6 worm cellular contexts compared by ENCODE assay signal in the genomic region with DNA sequence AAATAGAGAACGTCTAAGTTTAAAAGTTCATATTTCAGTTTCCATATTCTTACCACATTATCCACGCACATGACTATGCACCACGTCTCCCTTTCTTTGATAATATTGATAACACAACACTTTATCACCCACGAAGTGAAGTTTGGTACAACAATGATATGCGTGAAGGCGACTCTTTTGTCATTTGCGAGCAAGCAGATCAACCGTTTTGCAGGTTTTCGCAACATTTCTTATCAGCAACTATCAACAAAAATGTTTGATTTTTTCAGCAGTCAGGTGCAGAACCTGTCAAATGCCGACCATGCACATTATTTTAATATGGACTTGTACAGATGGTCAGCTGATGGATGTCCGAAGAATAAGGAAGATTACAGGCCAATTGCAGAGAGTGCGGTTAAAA.
A peak's percentile ranks its signal among the peaks of the same experiment; 100 is the strongest.
TF ChIP-seq lines count a peak whose summit lies in the region.

No protein-coding gene starts in this region.

TF ChIP-seq in whole organism, L1 larva, 84 proteins besides CTCF, POLR2A, EP300 and RAD21 (continues in another document):
- TF ChIP-seq elt-3 (tag; optimal IDR thresholded peaks at IDR 0.05; lab: Kevin White, UChicago) (no peak), mdl-1 (tag; optimal IDR thresholded peaks at IDR 0.05; lab: Kevin White, UChicago) (peak in 1 of 2 experiments; percentile 40), fkh-4 (tag; optimal IDR thresholded peaks at IDR 0.05; lab: Kevin White, UChicago; ENCODE audit: borderline replicate concordance) (no peak), C34B4.2 (tag; optimal IDR thresholded peaks at IDR 0.05; lab: Kevin White, UChicago) (no peak), nhr-28 (tag; optimal IDR thresholded peaks at IDR 0.05; lab: Kevin White, UChicago) (no peak), fkh-8 (tag; optimal IDR thresholded peaks at IDR 0.05; lab: Kevin White, UChicago) (no peak), ama-1 (optimal IDR thresholded peaks at IDR 0.05; lab: Kevin White, UChicago) (no peak), rnt-1 (tag; optimal IDR thresholded peaks at IDR 0.05; lab: Kevin White, UChicago) (no peak), ets-5 (GFP tag; IDR thresholded peaks at IDR 0.05; lab: Robert Waterston, UW) (no peak), lin-14 (GFP tag; optimal IDR thresholded peaks at IDR 0.05; lab: Kevin White, UChicago) (peak; percentile 28), isw-1 (GFP tag; IDR thresholded peaks at IDR 0.05; lab: Robert Waterston, UW) (no peak), tbx-2 (tag; optimal IDR thresholded peaks at IDR 0.05; lab: Kevin White, UChicago) (no peak), nhr-20 (tag; optimal IDR thresholded peaks at IDR 0.05; lab: Kevin White, UChicago) (peak; percentile 15), swsn-7 (tag; optimal IDR thresholded peaks at IDR 0.05; lab: Kevin White, UChicago) (no peak), nhr-237 (tag; optimal IDR thresholded peaks at IDR 0.05; lab: Kevin White, UChicago) (no peak)

TF ChIP-seq in whole organism, L2 larva, 48 proteins besides CTCF, POLR2A, EP300 and RAD21 (continues in another document):
- peak; percentile 87 for TF ChIP-seq crh-2 (tag; optimal IDR thresholded peaks at IDR 0.05; lab: Kevin White, UChicago)
- no peak for TF ChIP-seq nhr-21 (tag; optimal IDR thresholded peaks at IDR 0.05; lab: Kevin White, UChicago)
- TF ChIP-seq nhr-11 (tag; optimal IDR thresholded peaks at IDR 0.05; lab: Kevin White, UChicago), result no peak
- TF ChIP-seq lin-39 (tag; optimal IDR thresholded peaks at IDR 0.05; lab: Kevin White, UChicago), result no peak
- no peak for TF ChIP-seq ztf-4 (tag; optimal IDR thresholded peaks at IDR 0.05; lab: Kevin White, UChicago)
- no peak for TF ChIP-seq lsy-2 (tag; optimal IDR thresholded peaks at IDR 0.05; lab: Kevin White, UChicago)
- TF ChIP-seq nhr-237 (tag; optimal IDR thresholded peaks at IDR 0.05; lab: Kevin White, UChicago), result no peak
- peak; percentile 44 for TF ChIP-seq gmeb-1 (tag; optimal IDR thresholded peaks at IDR 0.05; lab: Kevin White, UChicago)
- peak; percentile 72 for TF ChIP-seq sma-9 (GFP tag; optimal IDR thresholded peaks at IDR 0.05; lab: Kevin White, UChicago)
- no peak for TF ChIP-seq sma-9 (tag; optimal IDR thresholded peaks at IDR 0.05; lab: Kevin White, UChicago)
- TF ChIP-seq mdl-1 (tag; optimal IDR thresholded peaks at IDR 0.05; lab: Kevin White, UChicago), result no peak
- TF ChIP-seq blmp-1 (tag; optimal IDR thresholded peaks at IDR 0.05; lab: Kevin White, UChicago; ENCODE audit: insufficient read depth), result no peak
- TF ChIP-seq sma-3 (GFP tag; optimal IDR thresholded peaks at IDR 0.05; lab: Kevin White, UChicago), result peak; percentile 34
- no peak for TF ChIP-seq sem-4 (tag; optimal IDR thresholded peaks at IDR 0.05; lab: Kevin White, UChicago)
- no peak for TF ChIP-seq C34F6.9 (tag; optimal IDR thresholded peaks at IDR 0.05; lab: Kevin White, UChicago)

TF ChIP-seq in whole organism, L3 larva, 47 proteins besides CTCF, POLR2A, EP300 and RAD21:
- TF ChIP-seq pqm-1 (tag; optimal IDR thresholded peaks at IDR 0.05; lab: Kevin White, UChicago), result peak; percentile 99
- TF ChIP-seq fkh-2 (tag; optimal IDR thresholded peaks at IDR 0.05; lab: Kevin White, UChicago), result no peak
- TF ChIP-seq egl-27 (tag; optimal IDR thresholded peaks at IDR 0.05; lab: Kevin White, UChicago), result no peak
- peak; percentile 42 for TF ChIP-seq pha-4 (tag; optimal IDR thresholded peaks at IDR 0.05; lab: Kevin White, UChicago)
- TF ChIP-seq lin-39 (tag; optimal IDR thresholded peaks at IDR 0.05; lab: Kevin White, UChicago), result no peak
- TF ChIP-seq elt-2 (tag; optimal IDR thresholded peaks at IDR 0.05; lab: Kevin White, UChicago), result peak; percentile 99
- TF ChIP-seq jun-1 (tag; optimal IDR thresholded peaks at IDR 0.05; lab: Kevin White, UChicago), result peak; percentile 47
- no peak for TF ChIP-seq mdl-1 (tag; optimal IDR thresholded peaks at IDR 0.05; lab: Kevin White, UChicago)
- TF ChIP-seq nhr-237 (tag; optimal IDR thresholded peaks at IDR 0.05; lab: Kevin White, UChicago), result no peak
- no peak for TF ChIP-seq lin-15B (tag; optimal IDR thresholded peaks at IDR 0.05; lab: Kevin White, UChicago)

TF ChIP-seq in whole organism, L4 larva, 104 proteins besides CTCF, POLR2A, EP300 and RAD21 (continues in another document):
- TF ChIP-seq nhr-77 (tag; optimal IDR thresholded peaks at IDR 0.05; lab: Kevin White, UChicago), result peak; percentile 72
- no peak for TF ChIP-seq attf-4 (tag; optimal IDR thresholded peaks at IDR 0.05; lab: Kevin White, UChicago)
- peak; percentile 55 for TF ChIP-seq hlh-30 (tag; optimal IDR thresholded peaks at IDR 0.05; lab: Kevin White, UChicago; ENCODE audit: insufficient read depth)
- no peak for TF ChIP-seq set-16 (GFP tag; IDR thresholded peaks at IDR 0.05; lab: Robert Waterston, UW)
- TF ChIP-seq unc-130 (GFP tag; optimal IDR thresholded peaks at IDR 0.05; lab: Kevin White, UChicago), result no peak
- no peak for TF ChIP-seq tag-97 (GFP tag; IDR thresholded peaks at IDR 0.05; lab: Robert Waterston, UW)
- peak; percentile 8 to 69 for TF ChIP-seq unc-62 (GFP tag; optimal IDR thresholded peaks at IDR 0.05 in 1 of 2; lab: Kevin White, UChicago)
- TF ChIP-seq unc-62 (tag; optimal IDR thresholded peaks at IDR 0.05; lab: Kevin White, UChicago), result no peak
- TF ChIP-seq php-3 (GFP tag; IDR thresholded peaks at IDR 0.05; lab: Robert Waterston, UW), result peak; percentile 75
- TF ChIP-seq ztf-11 (tag; optimal IDR thresholded peaks at IDR 0.05; lab: Kevin White, UChicago), result no peak
- no peak for TF ChIP-seq mxl-2 (GFP tag; conservative IDR thresholded peaks at IDR 0.05; lab: Robert Waterston, UW)
- no peak for TF ChIP-seq F44E2.7 (GFP tag; IDR thresholded peaks at IDR 0.05; lab: Robert Waterston, UW)
- no peak for TF ChIP-seq dpl-1 (GFP tag; optimal IDR thresholded peaks at IDR 0.05; lab: Kevin White, UChicago)
- TF ChIP-seq dmd-6 (GFP tag; IDR thresholded peaks at IDR 0.05; lab: Robert Waterston, UW), result peak; percentile 97
- TF ChIP-seq nhr-28 (tag; optimal IDR thresholded peaks at IDR 0.05; lab: Kevin White, UChicago), result peak; percentile 88
- TF ChIP-seq nhr-48 (tag; optimal IDR thresholded peaks at IDR 0.05; lab: Kevin White, UChicago), result peak; percentile 81
- peak; percentile 70 for TF ChIP-seq gei-8 (GFP tag; optimal IDR thresholded peaks at IDR 0.05; lab: Kevin White, UChicago)
- peak; percentile 96 for TF ChIP-seq pqm-1 (tag; optimal IDR thresholded peaks at IDR 0.05; lab: Kevin White, UChicago)

TF ChIP-seq in whole organism, late embryonic, 69 proteins besides CTCF, POLR2A, EP300 and RAD21:
- TF ChIP-seq pros-1 (tag; optimal IDR thresholded peaks at IDR 0.05; lab: Kevin White, UChicago) (no peak), ceh-31 (tag; optimal IDR thresholded peaks at IDR 0.05; lab: Kevin White, UChicago) (no peak), elt-2 (tag; optimal IDR thresholded peaks at IDR 0.05; lab: Kevin White, UChicago) (peak; percentile 85), che-1 (tag; optimal IDR thresholded peaks at IDR 0.05; lab: Kevin White, UChicago) (no peak)

TF ChIP-seq in whole organism, young adult, 124 proteins besides CTCF, POLR2A, EP300 and RAD21:
- TF ChIP-seq let-607 (tag; optimal IDR thresholded peaks at IDR 0.05; lab: Kevin White, UChicago) (peak; percentile 41 to 51), dox-1 (GFP tag; IDR thresholded peaks at IDR 0.05; lab: Robert Waterston, UW) (peak; percentile 65), F57A8.1 (GFP tag; optimal IDR thresholded peaks at IDR 0.05; lab: Kevin White, UChicago) (no peak), nfyb-1 (GFP tag; IDR thresholded peaks at IDR 0.05; lab: Robert Waterston, UW) (0 out of 2 replicates have a peak, but pooled peaks have one; percentile 52), Y79H2A.3 (GFP tag; conservative IDR thresholded peaks at IDR 0.05; lab: Robert Waterston, UW) (no peak), tbp1 (GFP tag; optimal IDR thresholded peaks at IDR 0.05; lab: Kevin White, UChicago) (peak; percentile 22), T26A5.8 (tag; optimal IDR thresholded peaks at IDR 0.05; lab: Kevin White, UChicago) (no peak), unc-62 (GFP tag; optimal IDR thresholded peaks at IDR 0.05; lab: Kevin White, UChicago) (peak; percentile 12), F10E7.11 (tag; optimal IDR thresholded peaks at IDR 0.05; lab: Kevin White, UChicago) (no peak), nhr-120 (GFP tag; IDR thresholded peaks at IDR 0.05; lab: Robert Waterston, UW) (no peak), Y67H2A.10 (GFP tag; conservative IDR thresholded peaks at IDR 0.05; lab: Robert Waterston, UW) (no peak), ztf-22 (GFP tag; optimal IDR thresholded peaks at IDR 0.05; lab: Kevin White, UChicago) (peak; percentile 47), atf-7 (tag; optimal IDR thresholded peaks at IDR 0.05; lab: Kevin White, UChicago) (peak; percentile 61), hmg-1.2 (GFP tag; IDR thresholded peaks at IDR 0.05; lab: Robert Waterston, UW) (no peak), attf-5 (GFP tag; optimal IDR thresholded peaks at IDR 0.05; lab: Kevin White, UChicago) (no peak), B0035.1 (tag; optimal IDR thresholded peaks at IDR 0.05; lab: Kevin White, UChicago) (no peak), nhr-80 (tag; optimal IDR thresholded peaks at IDR 0.05; lab: Kevin White, UChicago) (peak; percentile 98), pha-4 (tag; optimal IDR thresholded peaks at IDR 0.05; lab: Kevin White, UChicago) (peak; percentile 52), ets-4 (GFP tag; optimal IDR thresholded peaks at IDR 0.05; lab: Kevin White, UChicago) (peak; percentile 76)
